Worm (Caenorhabditis elegans): ENCODE data around the gene asm-1.
A peak's percentile ranks its signal among the peaks of the same experiment; 100 is the strongest.

Gene asm-1

DNA sequence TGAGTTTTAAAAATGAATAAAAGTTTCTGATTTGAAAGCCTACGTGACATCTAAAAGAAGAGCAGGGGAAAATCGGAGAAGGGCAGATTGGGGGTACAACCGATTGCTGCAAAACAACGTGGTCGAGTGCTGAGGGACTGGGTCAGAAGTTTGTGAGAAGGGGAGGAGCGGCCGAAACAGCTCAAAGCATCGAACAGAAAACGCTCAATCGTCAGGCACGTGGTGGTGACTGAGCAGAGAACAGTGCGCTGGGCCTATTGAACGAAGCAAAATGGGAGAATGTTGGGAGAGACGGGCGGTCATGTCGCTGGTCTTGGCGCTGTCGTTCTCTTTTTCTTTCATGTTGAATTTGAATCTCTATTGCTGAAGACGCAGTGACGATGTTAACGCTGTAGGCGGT, 18.7 kb upstream of the asm-1 start (continued):
- TF ChIP-seq zfh-2 (GFP tag; conservative IDR thresholded peaks at IDR 0.05) (peak; percentile 91), efl-1 (GFP tag; optimal IDR thresholded peaks at IDR 0.05) (no peak), nfya-1 (tag; optimal IDR thresholded peaks at IDR 0.05; ENCODE audit: borderline replicate concordance, insufficient read depth) (no peak), let-607 (tag; optimal IDR thresholded peaks at IDR 0.05) (no peak), T07F8.4 (tag; optimal IDR thresholded peaks at IDR 0.05) (no peak), ztf-3 (GFP tag; optimal IDR thresholded peaks at IDR 0.05) (peak; percentile 52), snpc-3.4 (tag; optimal IDR thresholded peaks at IDR 0.05) (no peak), ceh-58 (GFP tag; IDR thresholded peaks at IDR 0.05) (no peak), bed-1 (GFP tag; IDR thresholded peaks at IDR 0.05) (no peak), snpc-4 (GFP tag; optimal IDR thresholded peaks at IDR 0.05) (no peak), snpc-4 (tag; optimal IDR thresholded peaks at IDR 0.05) (peak in 2 of 4 experiments; percentile 9 to 25), die-1 (tag; optimal IDR thresholded peaks at IDR 0.05) (no peak), egl-18 (GFP tag; IDR thresholded peaks at IDR 0.05) (no peak), sea-2 (GFP tag; IDR thresholded peaks at IDR 0.05) (no peak), F57C9.4 (tag; optimal IDR thresholded peaks at IDR 0.05) (no peak), tlf-1 (GFP tag; optimal IDR thresholded peaks at IDR 0.05) (peak; percentile 46), mxl-1 (tag; optimal IDR thresholded peaks at IDR 0.05) (peak; percentile 1), egl-44 (GFP tag; IDR thresholded peaks at IDR 0.05) (peak; percentile 80), D2030.7 (GFP tag; IDR thresholded peaks at IDR 0.05) (no peak), him-1 (tag; optimal IDR thresholded peaks at IDR 0.05) (no peak), F33H1.4 (GFP tag; IDR thresholded peaks at IDR 0.05) (no peak), rpc-1 (optimal IDR thresholded peaks at IDR 0.05) (no peak), rpc-1 (tag; optimal IDR thresholded peaks at IDR 0.05) (no peak), ztf-18 (tag; optimal IDR thresholded peaks at IDR 0.05) (peak; percentile 9), madf-6 (GFP tag; IDR thresholded peaks at IDR 0.05) (0 out of 2 replicates have a peak, but pooled peaks have one; percentile 39), attf-6 (GFP tag; IDR thresholded peaks at IDR 0.05) (no peak), fkh-3 (tag; optimal IDR thresholded peaks at IDR 0.05) (no peak), zim-3 (tag; optimal IDR thresholded peaks at IDR 0.05) (no peak), ZK185.1 (tag; optimal IDR thresholded peaks at IDR 0.05; ENCODE audit: poor library complexity, severe bottlenecking) (no peak), ztf-28 (GFP tag; IDR thresholded peaks at IDR 0.05) (no peak), hlh-26 (GFP tag; conservative IDR thresholded peaks at IDR 0.05) (no peak), bed-2 (GFP tag; IDR thresholded peaks at IDR 0.05) (no peak), F10E7.11 (tag; optimal IDR thresholded peaks at IDR 0.05) (no peak), dpl-1 (GFP tag; optimal IDR thresholded peaks at IDR 0.05) (no peak), ama-1 (optimal IDR thresholded peaks at IDR 0.05) (peak; percentile 66), ama-1 (GFP tag; optimal IDR thresholded peaks at IDR 0.05) (no peak), ztf-22 (GFP tag; optimal IDR thresholded peaks at IDR 0.05) (no peak), repo-1 (tag; optimal IDR thresholded peaks at IDR 0.05) (peak; percentile 5), attf-5 (GFP tag; optimal IDR thresholded peaks at IDR 0.05) (peak; percentile 55), ztf-26 (tag; optimal IDR thresholded peaks at IDR 0.05) (peak; percentile 49), F39B2.1 (GFP tag; IDR thresholded peaks at IDR 0.05) (no peak), nhr-90 (tag; optimal IDR thresholded peaks at IDR 0.05) (peak; percentile 63), madf-10 (tag; optimal IDR thresholded peaks at IDR 0.05) (peak; percentile 39), somi-1 (GFP tag; optimal IDR thresholded peaks at IDR 0.05) (peak; percentile 30), madf-8 (GFP tag; conservative IDR thresholded peaks at IDR 0.05) (no peak), lin-35 (GFP tag; optimal IDR thresholded peaks at IDR 0.05) (peak in 1 of 3 experiments; percentile 49), lin-54 (GFP tag; optimal IDR thresholded peaks at IDR 0.05) (peak; percentile 35), nfya-2 (GFP tag; IDR thresholded peaks at IDR 0.05) (no peak), nfyb-1 (GFP tag; IDR thresholded peaks at IDR 0.05) (0 out of 2 replicates have a peak, but pooled peaks have one; percentile 60), Y67H2A.10 (GFP tag; conservative IDR thresholded peaks at IDR 0.05) (no peak)

All from whole organism, young adult.